Worm (Caenorhabditis elegans) whole organism, late embryonic: Measurements from ENCODE around the gene Y73C8B.5.

Source experiments
- C08G9.2 ChIP-seq: sonication (generic microtip); optimal IDR thresholded peaks from 2 replicates; lab custom pipeline; 2016; ENCODE audit warnings: mild to moderate bottlenecking, missing genetic modification characterization, moderate library complexity, missing compliant biosample characterization
- C38D4.7 ChIP-seq: fragments of 200-800 bp; sonication (Bioruptor generic); optimal IDR thresholded peaks from 2 replicates; lab custom pipeline; 2018; ENCODE audit warnings: mild to moderate bottlenecking, missing genetic modification characterization, moderate library complexity, missing compliant biosample characterization
- K02D7.2 ChIP-seq: sonication (generic microtip); optimal IDR thresholded peaks from 2 replicates; lab custom pipeline; 2017; ENCODE audit warnings: mild to moderate bottlenecking, missing genetic modification characterization, missing compliant biosample characterization
- K09A11.1 ChIP-seq: sonication (generic microtip); optimal IDR thresholded peaks from 2 replicates; lab custom pipeline; 2017; ENCODE audit warnings: antibody characterized with exemption, mild to moderate bottlenecking, missing genetic modification characterization, missing compliant biosample characterization; ENCODE audit not compliant: insufficient read depth
- ama-1 ChIP-seq: fragments of 150-350 bp; optimal IDR thresholded peaks from 2 replicates; lab custom pipeline; 2014
- ceh-18 ChIP-seq: sonication (generic microtip); optimal IDR thresholded peaks from 2 replicates; lab custom pipeline; 2016; ENCODE audit warnings: missing genetic modification characterization, missing compliant biosample characterization
- ceh-19 ChIP-seq: fragments of 200-800 bp; sonication (Bioruptor generic); optimal IDR thresholded peaks from 2 replicates; lab custom pipeline; 2018; ENCODE audit warnings: mild to moderate bottlenecking, missing genetic modification characterization, missing compliant biosample characterization
- ceh-22 ChIP-seq: sonication (generic microtip); optimal IDR thresholded peaks from 2 replicates; lab custom pipeline; 2017; ENCODE audit warnings: missing biosample characterization, missing genetic modification characterization
- ceh-31 ChIP-seq: sonication (generic microtip); optimal IDR thresholded peaks from 2 replicates; lab custom pipeline; 2016; ENCODE audit warnings: missing genetic modification characterization, missing compliant biosample characterization
- ceh-34 ChIP-seq: sonication (generic microtip); optimal IDR thresholded peaks from 2 replicates; lab custom pipeline; 2016; ENCODE audit warnings: mild to moderate bottlenecking, missing genetic modification characterization, missing compliant biosample characterization
- ceh-45 ChIP-seq: fragments of 200-800 bp; sonication (Bioruptor generic); IDR thresholded peaks from 2 replicates; pipeline ENCODE4 v1.3.6; 2022; ENCODE audit warnings: missing genetic modification reagents, missing genetic modification characterization, missing compliant biosample characterization
- ceh-6 ChIP-seq: fragments of 200-800 bp; sonication (Bioruptor generic); optimal IDR thresholded peaks from 2 replicates; lab custom pipeline; 2018; ENCODE audit warnings: mild to moderate bottlenecking, missing genetic modification characterization, missing compliant biosample characterization
- che-1 ChIP-seq: sonication (generic microtip); optimal IDR thresholded peaks from 2 replicates; lab custom pipeline; 2016; ENCODE audit warnings: mild to moderate bottlenecking, missing genetic modification characterization, missing compliant biosample characterization
- dmd-4 ChIP-seq: sonication (generic microtip); optimal IDR thresholded peaks from 2 replicates; lab custom pipeline; 2016; ENCODE audit warnings: borderline replicate concordance, missing genetic modification characterization, missing compliant biosample characterization
- ets-4 ChIP-seq: sonication (generic microtip); optimal IDR thresholded peaks from 2 replicates; lab custom pipeline; 2016; ENCODE audit warnings: missing genetic modification characterization, missing compliant biosample characterization
- fax-1 ChIP-seq: sonication (generic microtip); optimal IDR thresholded peaks from 2 replicates; lab custom pipeline; 2016; ENCODE audit warnings: missing genotype, missing genetic modification characterization, missing compliant biosample characterization
- fkh-6 ChIP-seq: sonication (generic microtip); optimal IDR thresholded peaks from 2 replicates; lab custom pipeline; 2016; ENCODE audit warnings: missing genetic modification characterization, missing compliant biosample characterization
- gmeb-2 ChIP-seq: sonication (generic microtip); optimal IDR thresholded peaks from 2 replicates; lab custom pipeline; 2016; ENCODE audit warnings: missing genetic modification characterization, inconsistent platforms, missing compliant biosample characterization
- hlh-15 ChIP-seq: sonication (generic microtip); optimal IDR thresholded peaks from 2 replicates; lab custom pipeline; 2016; ENCODE audit warnings: missing genetic modification characterization, missing compliant biosample characterization
- hlh-30 ChIP-seq: sonication (generic microtip); optimal IDR thresholded peaks from 2 replicates; lab custom pipeline; 2017; ENCODE audit warnings: antibody characterized with exemption, missing genetic modification characterization, missing compliant biosample characterization; ENCODE audit not compliant: insufficient read depth
- hlh-8 ChIP-seq: sonication (generic microtip); optimal IDR thresholded peaks from 2 replicates; lab custom pipeline; 2016; ENCODE audit warnings: missing genotype, missing genetic modification characterization, missing compliant biosample characterization
- lin-11 ChIP-seq: fragments of 200-800 bp; sonication (Bioruptor generic); optimal IDR thresholded peaks from 2 replicates; lab custom pipeline; 2018; ENCODE audit warnings: mild to moderate bottlenecking, missing genetic modification characterization, missing compliant biosample characterization
- madf-2 ChIP-seq: sonication (generic microtip); optimal IDR thresholded peaks from 2 replicates; lab custom pipeline; 2017; ENCODE audit warnings: missing genetic modification characterization, missing compliant biosample characterization
- mec-3 ChIP-seq: sonication (generic microtip); optimal IDR thresholded peaks from 2 replicates; lab custom pipeline; 2016; ENCODE audit warnings: borderline replicate concordance, missing genetic modification characterization, missing compliant biosample characterization
- nfya-1 ChIP-seq: sonication (generic microtip); optimal IDR thresholded peaks from 2 replicates; lab custom pipeline; 2017; ENCODE audit warnings: missing genetic modification characterization, mild to moderate bottlenecking, missing compliant biosample characterization, antibody characterized with exemption, moderate library complexity
- npax-4 ChIP-seq: sonication (generic microtip); optimal IDR thresholded peaks from 2 replicates; lab custom pipeline; 2016; ENCODE audit warnings: missing genetic modification characterization, missing compliant biosample characterization
- pat-9 ChIP-seq: fragments of 200-800 bp; sonication (Bioruptor generic); optimal IDR thresholded peaks from 2 replicates; lab custom pipeline; 2018; ENCODE audit warnings: mild to moderate bottlenecking, missing genetic modification characterization, moderate library complexity, missing compliant biosample characterization
- pax-1 ChIP-seq: fragments of 150-350 bp; optimal IDR thresholded peaks from 2 replicates; lab custom pipeline; 2014; ENCODE audit warnings: missing biosample characterization, missing genetic modification characterization
- pha-2 ChIP-seq: sonication (generic microtip); optimal IDR thresholded peaks from 2 replicates; lab custom pipeline; 2017; ENCODE audit warnings: mild to moderate bottlenecking, missing genetic modification characterization, missing compliant biosample characterization
- pqm-1 ChIP-seq: sonication (generic microtip); optimal IDR thresholded peaks from 2 replicates; lab custom pipeline; 2016; ENCODE audit warnings: missing genetic modification characterization, missing compliant biosample characterization
- pros-1 ChIP-seq: fragments of 150-350 bp; optimal IDR thresholded peaks from 2 replicates; lab custom pipeline; 2014; ENCODE audit warnings: missing biosample characterization, missing genetic modification reagents, missing genetic modification characterization
- sdc-2 ChIP-seq: sonication (generic microtip); optimal IDR thresholded peaks from 2 replicates; lab custom pipeline; 2016; ENCODE audit warnings: missing genotype, missing genetic modification characterization, missing compliant biosample characterization
- syd-9 ChIP-seq: sonication (generic microtip); optimal IDR thresholded peaks from 2 replicates; lab custom pipeline; 2016; ENCODE audit warnings: mild to moderate bottlenecking, missing genetic modification characterization, moderate library complexity, missing compliant biosample characterization
- tbx-7 ChIP-seq: sonication (generic microtip); optimal IDR thresholded peaks from 2 replicates; lab custom pipeline; 2016; ENCODE audit warnings: missing genotype, missing genetic modification characterization, missing compliant biosample characterization
- unc-3 ChIP-seq, 2 experiments: fragments of 200-800 bp in 1 of 2; sonication (Bioruptor generic) in 1 of 2; sonication (generic microtip) in 1 of 2; conservative IDR thresholded peaks in 1 of 2; optimal IDR thresholded peaks in 1 of 2; 2 replicates each; pipeline versions ENCODE4 v1.3.6 to Lab custom; 2016 to 2022; ENCODE audit warnings: missing compliant biosample characterization in 2 of 2, missing genetic modification characterization in 2 of 2, missing genetic modification reagents in 1 of 2
- unc-86 ChIP-seq: sonication (generic microtip); optimal IDR thresholded peaks from 2 replicates; lab custom pipeline; 2016; ENCODE audit warnings: missing genetic modification characterization, missing compliant biosample characterization
- zip-5 ChIP-seq: sonication (generic microtip); optimal IDR thresholded peaks from 2 replicates; lab custom pipeline; 2016; ENCODE audit warnings: missing genetic modification characterization, missing compliant biosample characterization

Gene Y73C8B.5

DNA sequence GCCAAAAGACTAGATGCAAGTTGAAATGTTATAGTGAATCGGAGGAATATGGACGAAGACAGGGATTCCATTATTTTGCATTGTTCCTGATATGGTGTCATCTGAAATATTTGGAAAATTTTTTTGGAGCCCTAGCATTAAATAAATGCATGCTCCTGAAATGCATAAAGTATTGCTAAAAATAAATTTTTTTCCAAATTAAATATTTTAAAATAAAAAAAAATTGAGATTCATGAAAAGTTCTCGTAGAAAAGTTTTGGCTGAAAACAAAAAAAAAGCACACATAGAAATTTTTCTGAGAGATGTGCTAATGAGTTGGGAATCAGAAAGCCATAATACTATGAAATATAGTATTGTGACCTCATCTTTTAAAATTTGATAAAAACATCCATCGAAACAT is 42.0 kb upstream of the Y73C8B.5 start, which contains the start of gene srab-7:
srab-7 (minus strand) TSS at position 101 of the 400 bp plus-strand sequence.
- TF ChIP-seq zip-5 (tag; lab: Kevin White, UChicago): no peak
- TF ChIP-seq C38D4.7 (GFP tag; lab: Kevin White, UChicago): no peak
- TF ChIP-seq C08G9.2 (tag; lab: Kevin White, UChicago): no peak
- TF ChIP-seq fax-1: no peak
- no peak for TF ChIP-seq K02D7.2 (tag; lab: Kevin White, UChicago)
- TF ChIP-seq ceh-34 (tag; lab: Kevin White, UChicago): no peak
- no peak for TF ChIP-seq pros-1
- no peak for TF ChIP-seq syd-9 (tag; lab: Kevin White, UChicago)
- TF ChIP-seq hlh-8: no peak

- TF ChIP-seq pha-2 (tag; lab: Kevin White, UChicago): no peak
- no peak for TF ChIP-seq ceh-6 (GFP tag; lab: Kevin White, UChicago)
- TF ChIP-seq nfya-1 (tag; lab: Kevin White, UChicago): no peak
- no peak for TF ChIP-seq ama-1 (lab: Kevin White, UChicago)
- no peak for TF ChIP-seq ceh-19 (GFP tag; lab: Kevin White, UChicago)
These were observed 40.3 kb upstream of the Y73C8B.5 start, which contains the start of gene exh-1 for ce11 chrV:3156786-3157185. Gene exh-1, plus strand, starts transcription at chrV:3157086.

DNA sequence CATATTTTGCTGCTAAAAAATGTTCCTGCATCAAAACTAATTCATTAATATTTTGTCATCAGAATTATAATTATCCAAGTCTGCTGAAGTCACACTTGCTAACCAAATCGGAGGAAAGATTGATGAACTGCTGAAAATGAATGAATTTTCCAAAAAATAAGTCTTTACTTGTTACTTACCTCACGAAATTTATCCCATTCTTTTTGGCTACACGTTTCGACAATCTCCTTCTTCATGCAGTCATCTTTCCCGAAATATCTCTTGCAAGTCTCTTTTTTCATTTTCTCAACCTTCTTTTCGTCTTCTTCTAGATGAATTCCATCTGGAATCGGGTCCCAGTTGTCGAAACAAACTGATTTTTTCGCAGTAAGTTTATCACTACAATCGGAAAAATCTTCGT is 38.7 kb upstream of the Y73C8B.5 start:
- TF ChIP-seq ets-4 (tag; lab: Kevin White, UChicago): no peak
- TF ChIP-seq pha-2 (tag; lab: Kevin White, UChicago): no peak
- TF ChIP-seq tbx-7 (tag; lab: Kevin White, UChicago): no peak
- no peak for TF ChIP-seq pat-9 (tag; lab: Kevin White, UChicago)
- TF ChIP-seq fax-1: no peak
- no peak for TF ChIP-seq mec-3 (tag; lab: Kevin White, UChicago)
- no peak for TF ChIP-seq gmeb-2

- no peak for TF ChIP-seq hlh-15 (tag; lab: Kevin White, UChicago)
- TF ChIP-seq K02D7.2 (tag; lab: Kevin White, UChicago): no peak
- no peak for TF ChIP-seq dmd-4 (tag; lab: Kevin White, UChicago)
These were observed 37.8 kb upstream of the Y73C8B.5 start, which contains the start of gene C36C5.12 for ce11 chrV:3159252-3159651. Gene C36C5.12, minus strand, starts transcription at chrV:3159352.

- TF ChIP-seq fkh-6 (tag; lab: Kevin White, UChicago) (no peak), hlh-15 (tag; lab: Kevin White, UChicago) (no peak), che-1 (tag; lab: Kevin White, UChicago) (no peak), ceh-45 (GFP tag; lab: Robert Waterston, UW) (no peak), K09A11.1 (tag; lab: Kevin White, UChicago) (no peak), npax-4 (no peak), dmd-4 (tag; lab: Kevin White, UChicago) (no peak)
- TF ChIP-seq, all 69 proteins: peak for 0
These were observed 34.8 kb upstream of the Y73C8B.5 start for ce11 chrV:3162299-3162698.

DNA sequence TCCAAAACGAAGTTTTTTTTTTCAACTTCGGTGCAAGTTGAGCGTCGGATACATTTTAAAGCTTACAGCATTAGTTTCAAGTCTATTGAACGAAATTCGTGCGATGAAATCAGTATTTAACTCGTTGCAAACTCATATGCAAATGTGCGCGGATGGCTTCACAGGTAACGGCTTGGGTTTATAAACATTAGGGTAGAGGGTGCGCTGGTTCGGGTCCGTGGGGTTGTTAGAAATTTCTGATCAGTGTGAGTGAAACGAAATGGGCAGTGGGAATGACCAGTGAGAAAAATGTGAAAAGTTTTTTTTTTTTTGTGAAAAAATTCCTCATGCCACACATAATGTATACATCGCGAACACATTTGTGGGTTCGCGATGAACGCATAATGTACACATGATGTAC is 33.9 kb upstream of the Y73C8B.5 start:
- TF ChIP-seq ceh-22 (tag; lab: Kevin White, UChicago) (no peak), C38D4.7 (GFP tag; lab: Kevin White, UChicago) (no peak), pax-1 (tag; lab: Kevin White, UChicago) (no peak), unc-3 (GFP tag; conservative IDR thresholded peaks at IDR 0.05; lab: Robert Waterston, UW) (no peak), unc-3 (tag; optimal IDR thresholded peaks at IDR 0.05; lab: Kevin White, UChicago) (no peak), madf-2 (tag; lab: Kevin White, UChicago) (no peak), ceh-31 (tag; lab: Kevin White, UChicago) (no peak), unc-86 (tag; lab: Kevin White, UChicago) (no peak), zip-5 (tag; lab: Kevin White, UChicago) (no peak), sdc-2 (tag; lab: Kevin White, UChicago) (no peak), hlh-30 (tag; lab: Kevin White, UChicago) (no peak), pqm-1 (tag; lab: Kevin White, UChicago) (no peak), ceh-18 (tag; lab: Kevin White, UChicago) (no peak), lin-11 (tag; lab: Kevin White, UChicago) (no peak), pha-2 (tag; lab: Kevin White, UChicago) (no peak)
- TF ChIP-seq, all 69 proteins: peak for 0
